Worm (Caenorhabditis elegans): ENCODE measurements around the gene M04B2.2.

Gene M04B2.2

DNA sequence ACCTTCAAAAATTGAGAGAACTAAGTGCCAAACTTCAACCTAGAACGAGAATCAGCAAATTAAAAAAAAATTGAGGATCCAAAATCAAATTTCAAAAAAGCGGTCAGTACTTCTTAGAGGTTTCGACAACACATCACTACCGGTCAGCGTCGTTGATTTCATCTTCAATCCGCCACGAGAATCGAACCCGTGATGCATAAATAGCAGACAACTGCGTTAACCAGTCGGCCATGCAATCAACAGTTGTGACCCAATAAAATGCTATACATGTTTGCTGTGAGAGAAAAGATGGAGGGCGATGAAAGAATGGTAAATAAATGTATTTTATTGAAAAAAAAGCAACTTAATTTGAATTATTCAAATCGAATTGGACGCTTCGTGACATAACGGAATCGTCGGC lies 21.8 kb downstream of the M04B2.2 start (continued):
- TF ChIP-seq die-1 (tag; optimal IDR thresholded peaks at IDR 0.05) (peak; percentile 86), somi-1 (GFP tag; optimal IDR thresholded peaks at IDR 0.05) (peak; percentile 37), snpc-1.1 (tag; optimal IDR thresholded peaks at IDR 0.05; ENCODE audit: insufficient read depth) (peak; percentile 38), F55B11.4 (tag; optimal IDR thresholded peaks at IDR 0.05; ENCODE audit: borderline replicate concordance, insufficient read depth) (no peak), snpc-4 (GFP tag; optimal IDR thresholded peaks at IDR 0.05) (peak; percentile 79), snpc-4 (tag; optimal IDR thresholded peaks at IDR 0.05) (peak in 3 of 4 experiments; percentile 65 to 85 (median 81)), B0261.1 (tag; optimal IDR thresholded peaks at IDR 0.05) (peak; percentile 87), cebp-2 (GFP tag; IDR thresholded peaks at IDR 0.05) (0 out of 2 replicates have a peak, but pooled peaks have one; percentile 71), athp-1 (tag; optimal IDR thresholded peaks at IDR 0.05) (no peak), gei-17 (GFP tag; optimal IDR thresholded peaks at IDR 0.05) (no peak), B0336.3 (GFP tag; IDR thresholded peaks at IDR 0.05) (no peak), sdz-38 (tag; optimal IDR thresholded peaks at IDR 0.05) (no peak), Y53G8AR.9 (GFP tag; conservative IDR thresholded peaks at IDR 0.05) (no peak), F37B4.10 (GFP tag; IDR thresholded peaks at IDR 0.05) (0 out of 2 replicates have a peak, but pooled peaks have one; percentile 60), bed-2 (GFP tag; IDR thresholded peaks at IDR 0.05) (no peak), F52B5.7 (tag; optimal IDR thresholded peaks at IDR 0.05) (no peak), attf-5 (GFP tag; optimal IDR thresholded peaks at IDR 0.05) (no peak), Y67H2A.10 (GFP tag; conservative IDR thresholded peaks at IDR 0.05) (no peak), lin-35 (GFP tag; optimal IDR thresholded peaks at IDR 0.05) (peak in 1 of 3 experiments; percentile 8), hlh-26 (GFP tag; conservative IDR thresholded peaks at IDR 0.05) (no peak), ztf-25 (GFP tag; IDR thresholded peaks at IDR 0.05) (peak; percentile 62; the same call in 1 of the 2 replicates), sea-2 (GFP tag; IDR thresholded peaks at IDR 0.05) (no peak), snpc-1.3 (tag; optimal IDR thresholded peaks at IDR 0.05; ENCODE audit: insufficient read depth) (peak; percentile 87), ztf-26 (tag; optimal IDR thresholded peaks at IDR 0.05) (peak; percentile 67), nhr-80 (tag; optimal IDR thresholded peaks at IDR 0.05) (no peak), sptf-2 (GFP tag; optimal IDR thresholded peaks at IDR 0.05) (no peak), hrde-1 (tag; optimal IDR thresholded peaks at IDR 0.05; ENCODE audit: borderline replicate concordance) (peak; percentile 50), let-526 (GFP tag; IDR thresholded peaks at IDR 0.05) (no peak), let-607 (tag; optimal IDR thresholded peaks at IDR 0.05) (peak; percentile 62 to 68), tbp1 (GFP tag; optimal IDR thresholded peaks at IDR 0.05) (peak; percentile 99), ekl-4 (GFP tag; IDR thresholded peaks at IDR 0.05) (peak; percentile 64; the same call in 1 of the 2 replicates), unc-62 (GFP tag; optimal IDR thresholded peaks at IDR 0.05) (no peak), nhr-90 (tag; optimal IDR thresholded peaks at IDR 0.05) (peak; percentile 88), T07F8.4 (tag; optimal IDR thresholded peaks at IDR 0.05) (peak; percentile 82), hmg-20 (GFP tag; IDR thresholded peaks at IDR 0.05) (no peak), ztf-28 (GFP tag; IDR thresholded peaks at IDR 0.05) (no peak; the same call in 1 of the 2 replicates), nhr-27 (tag; optimal IDR thresholded peaks at IDR 0.05) (no peak), rpc-1 (optimal IDR thresholded peaks at IDR 0.05) (peak; percentile 98), rpc-1 (tag; optimal IDR thresholded peaks at IDR 0.05) (peak; percentile 95), zim-3 (tag; optimal IDR thresholded peaks at IDR 0.05) (peak; percentile 68), ztf-3 (GFP tag; optimal IDR thresholded peaks at IDR 0.05) (no peak), F10E7.11 (tag; optimal IDR thresholded peaks at IDR 0.05) (no peak), ceh-100 (GFP tag; IDR thresholded peaks at IDR 0.05) (peak; percentile 44; the same call in 1 of the 2 replicates), dpff-1 (tag; optimal IDR thresholded peaks at IDR 0.05) (no peak), snpc-3.4 (tag; optimal IDR thresholded peaks at IDR 0.05) (peak; percentile 88), fkh-3 (tag; optimal IDR thresholded peaks at IDR 0.05) (no peak), rcor-1 (GFP tag; IDR thresholded peaks at IDR 0.05) (no peak; the same call in none of the 2 replicates), C17E4.6 (GFP tag; IDR thresholded peaks at IDR 0.05) (no peak), K11D2.4 (GFP tag; IDR thresholded peaks at IDR 0.05) (no peak)

All from whole organism, young adult.